Fruit fly (Drosophila melanogaster): Measurements from ENCODE around the gene cyst.

dm6 chr2L:19484539-19484938 is 24.0 kb downstream of the cyst start, which contains the start of the genes CG10195 and CG13084:
- TF ChIP-seq CG34367 (tag; optimal IDR thresholded peaks at IDR 0.05) (no peak), EcR (GFP tag; optimal IDR thresholded peaks at IDR 0.05) (no peak), CG12605 (GFP tag; IDR thresholded peaks at IDR 0.05) (no peak), CG4496 (GFP tag; IDR thresholded peaks at IDR 0.05) (no peak), Pif1B (GFP tag; optimal IDR thresholded peaks at IDR 0.05) (no peak), Ets98B (GFP tag; IDR thresholded peaks at IDR 0.05) (no peak), CG8159 (tag; optimal IDR thresholded peaks at IDR 0.05) (no peak), D1 (tag; optimal IDR thresholded peaks at IDR 0.05) (no peak), rn (GFP tag; IDR thresholded peaks at IDR 0.05) (no peak)

All from whole organism, pupa.